Fruit fly (Drosophila melanogaster): Measurements from ENCODE around the gene AsnS.

The AsnS gene

DNA sequence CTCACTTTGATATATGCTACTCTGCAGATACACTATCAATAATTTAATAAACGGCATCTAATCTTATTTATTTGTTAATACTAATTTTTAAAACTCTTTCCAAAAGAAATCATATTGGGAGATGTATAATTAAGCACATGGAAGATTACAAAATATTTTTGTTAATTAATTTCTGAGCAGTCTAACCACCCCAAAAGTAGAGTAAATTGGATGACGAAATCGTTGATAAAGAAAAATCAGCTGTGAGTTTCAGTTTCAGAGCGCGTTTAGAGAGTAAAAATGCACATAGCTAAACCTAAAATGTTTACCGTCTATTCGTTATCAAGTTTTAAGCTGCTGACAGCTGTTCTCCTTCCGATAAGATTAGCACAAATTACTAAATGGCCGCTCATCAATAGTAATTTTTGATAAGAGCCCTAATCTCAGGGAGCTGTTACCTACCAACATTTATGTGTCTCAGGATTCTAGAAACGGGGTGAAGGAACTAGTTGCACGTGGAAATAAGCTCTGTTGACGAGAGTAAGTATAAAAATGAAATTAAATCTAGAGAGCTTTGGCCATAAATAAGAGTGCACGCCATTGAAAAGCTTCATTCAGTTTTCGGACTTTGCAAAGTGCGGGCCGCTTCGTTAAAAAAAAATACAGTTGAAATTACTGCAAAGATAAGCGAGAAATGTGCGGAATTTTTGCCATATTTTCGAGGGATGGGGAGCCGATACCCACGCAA, at the start of gene AsnS, which contains the start of gene chb (continued):
- TF ChIP-seq NfI (GFP tag; optimal IDR thresholded peaks at IDR 0.05) (peak; percentile 90), kah (GFP tag; optimal IDR thresholded peaks at IDR 0.05) (no peak), Hr3 (GFP tag; optimal IDR thresholded peaks at IDR 0.05) (peak; percentile 84), dpn (GFP tag; optimal IDR thresholded peaks at IDR 0.05) (peak; percentile 74 to 89), Kr (GFP tag; optimal IDR thresholded peaks at IDR 0.05) (no peak), Sox102F (GFP tag; optimal IDR thresholded peaks at IDR 0.05) (peak; percentile 97), gcm (GFP tag; optimal IDR thresholded peaks at IDR 0.05) (peak; percentile 86), eyg (GFP tag; optimal IDR thresholded peaks at IDR 0.05) (peak; percentile 29), CG32532 (GFP tag; IDR thresholded peaks at IDR 0.05) (peak; percentile 96), Med (GFP tag) (peak; percentile 95), CG12299 (tag; optimal IDR thresholded peaks at IDR 0.05) (peak; percentile 89), cg (GFP tag; optimal IDR thresholded peaks at IDR 0.05) (no peak), dmrt99B (tag; optimal IDR thresholded peaks at IDR 0.05) (peak; percentile 92), ttk (GFP tag; IDR thresholded peaks at IDR 0.05) (peak; percentile 92), fu2 (GFP tag; optimal IDR thresholded peaks at IDR 0.05) (peak; percentile 78), CG15514 (GFP tag; optimal IDR thresholded peaks at IDR 0.05) (peak; percentile 73), stwl (tag; optimal IDR thresholded peaks at IDR 0.05) (no peak), CG11696 (GFP tag; IDR thresholded peaks at IDR 0.05) (peak; percentile 82), CHES-1-like (GFP tag; optimal IDR thresholded peaks at IDR 0.05) (peak; percentile 67), CG17186 (GFP tag; optimal IDR thresholded peaks at IDR 0.05) (no peak), lola (GFP tag; optimal IDR thresholded peaks at IDR 0.05) (peak in 1 of 3 experiments; percentile 63), Ravus (GFP tag; IDR thresholded peaks at IDR 0.05) (peak; percentile 87), CG14710 (tag; optimal IDR thresholded peaks at IDR 0.05) (peak; percentile 70), rib (GFP tag; IDR thresholded peaks at IDR 0.05) (peak; percentile 88), Sin3A (optimal IDR thresholded peaks at IDR 0.05) (no peak), CG9437 (GFP tag; optimal IDR thresholded peaks at IDR 0.05) (peak; percentile 82), chinmo (GFP tag; IDR thresholded peaks at IDR 0.05; ENCODE audit: partially characterized antibody) (peak; percentile 89), HmgD (GFP tag; optimal IDR thresholded peaks at IDR 0.05) (no peak), Rfx (GFP tag; IDR thresholded peaks at IDR 0.05) (peak; percentile 96), CG6654 (GFP tag; optimal IDR thresholded peaks at IDR 0.05) (peak; percentile 53), Rx (GFP tag; IDR thresholded peaks at IDR 0.05) (peak; percentile 75), NC2β (GFP tag; optimal IDR thresholded peaks at IDR 0.05) (peak; percentile 28), CG9609 (GFP tag; optimal IDR thresholded peaks at IDR 0.05) (peak; percentile 61), amos (GFP tag; IDR thresholded peaks at IDR 0.05; ENCODE audit: partially characterized antibody) (no peak), Hey (tag; optimal IDR thresholded peaks at IDR 0.05) (no peak), bcd (GFP tag; optimal IDR thresholded peaks at IDR 0.05) (peak; percentile 89), Sry-β (GFP tag; optimal IDR thresholded peaks at IDR 0.05) (no peak), CG2875 (GFP tag; optimal IDR thresholded peaks at IDR 0.05) (peak; percentile 62), CG30020 (tag; optimal IDR thresholded peaks at IDR 0.05) (peak; percentile 9), Atf6 (GFP tag; IDR thresholded peaks at IDR 0.05) (peak; percentile 94), Ets97D (GFP tag; optimal IDR thresholded peaks at IDR 0.05) (peak; percentile 9), CG17385 (GFP tag; optimal IDR thresholded peaks at IDR 0.05) (peak; percentile 89), Mrtf (GFP tag; IDR thresholded peaks at IDR 0.05) (peak; percentile 87; the same call in 2 of the 3 replicates), MESR4 (GFP tag; optimal IDR thresholded peaks at IDR 0.05) (peak; percentile 30), zen2 (GFP tag; IDR thresholded peaks at IDR 0.05; ENCODE audit: partially characterized antibody) (no peak), CG14014 (GFP tag; IDR thresholded peaks at IDR 0.05) (peak; percentile 93), CG10321 (GFP tag; IDR thresholded peaks at IDR 0.05) (peak; percentile 76), ewg (GFP tag; optimal IDR thresholded peaks at IDR 0.05) (peak; percentile 71), cad (GFP tag; optimal IDR thresholded peaks at IDR 0.05) (no peak)
